Worm (Caenorhabditis elegans): ENCODE data around the gene cpg-4.
A peak's percentile ranks its signal among the peaks of the same experiment; 100 is the strongest.

The cpg-4 gene

ce11 chrV:5996114-5996513 lies at the start of gene cpg-4:
TSS of gene cpg-4 (plus strand) at chrV:5996416.
- TF ChIP-seq unc-39 (tag; optimal IDR thresholded peaks at IDR 0.05): no peak
- TF ChIP-seq unc-62 (GFP tag; optimal IDR thresholded peaks at IDR 0.05): no peak
- TF ChIP-seq lin-15B (tag; optimal IDR thresholded peaks at IDR 0.05): no peak
- no peak for TF ChIP-seq ama-1 (optimal IDR thresholded peaks at IDR 0.05)
- no peak for TF ChIP-seq eor-1 (tag; optimal IDR thresholded peaks at IDR 0.05)
- TF ChIP-seq lsy-12 (tag; optimal IDR thresholded peaks at IDR 0.05): no peak
- TF ChIP-seq R02D3.7 (tag; optimal IDR thresholded peaks at IDR 0.05): no peak
- no peak for TF ChIP-seq nfya-1 (tag; optimal IDR thresholded peaks at IDR 0.05; ENCODE audit: insufficient read depth)
- no peak for TF ChIP-seq elt-2 (tag; optimal IDR thresholded peaks at IDR 0.05)
- no peak for TF ChIP-seq ztf-11 (tag; optimal IDR thresholded peaks at IDR 0.05)
- TF ChIP-seq snpc-4 (tag; optimal IDR thresholded peaks at IDR 0.05): no peak
- TF ChIP-seq elt-3 (tag; optimal IDR thresholded peaks at IDR 0.05): no peak
- no peak for TF ChIP-seq nhr-12 (tag; optimal IDR thresholded peaks at IDR 0.05)

- TF ChIP-seq egl-27 (tag; optimal IDR thresholded peaks at IDR 0.05) (no peak), daf-12 (tag; optimal IDR thresholded peaks at IDR 0.05) (no peak), hmg-11 (tag; optimal IDR thresholded peaks at IDR 0.05) (no peak), elt-1 (tag; optimal IDR thresholded peaks at IDR 0.05) (peak; percentile 7), fkh-10 (GFP tag; optimal IDR thresholded peaks at IDR 0.05) (no peak), lsy-12 (tag; optimal IDR thresholded peaks at IDR 0.05) (no peak)
These were observed 46.5 kb upstream of the cpg-4 start for ce11 chrV:5949674-5950149.

DNA sequence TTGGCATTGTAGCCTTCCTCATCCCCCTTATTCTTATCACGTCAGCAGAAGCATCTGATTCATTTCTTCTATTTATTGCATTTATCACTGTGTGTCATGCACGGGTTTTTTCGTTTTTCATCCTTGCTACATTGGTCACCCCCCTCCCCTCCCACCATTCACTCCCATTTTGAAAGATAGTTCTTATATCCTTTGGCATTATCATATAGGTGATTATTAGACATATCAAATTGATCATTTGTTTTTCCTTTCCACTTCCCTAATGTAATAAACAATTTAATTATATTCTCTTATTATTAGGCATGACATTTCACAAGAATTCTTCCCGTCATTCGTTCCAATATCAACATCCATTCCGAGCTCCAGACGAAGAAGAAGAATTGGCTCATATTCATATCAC lies 45.1 kb upstream of the cpg-4 start, which contains the start of gene M03F8.1:
TSS of gene M03F8.1 (plus strand) at position 301 of the 400 bp plus-strand sequence.
- TF ChIP-seq nhr-76 (tag; optimal IDR thresholded peaks at IDR 0.05) (no peak), lin-39 (tag; optimal IDR thresholded peaks at IDR 0.05) (no peak), hmg-11 (tag; optimal IDR thresholded peaks at IDR 0.05) (no peak), daf-12 (tag; optimal IDR thresholded peaks at IDR 0.05) (no peak), elt-3 (tag; optimal IDR thresholded peaks at IDR 0.05) (no peak), lin-15B (tag; optimal IDR thresholded peaks at IDR 0.05) (no peak), tbx-2 (tag; optimal IDR thresholded peaks at IDR 0.05) (no peak), snpc-4 (tag; optimal IDR thresholded peaks at IDR 0.05) (no peak), skn-1 (tag; optimal IDR thresholded peaks at IDR 0.05) (no peak), ztf-11 (tag; optimal IDR thresholded peaks at IDR 0.05) (no peak), nhr-67 (tag; optimal IDR thresholded peaks at IDR 0.05) (no peak), elt-1 (tag; optimal IDR thresholded peaks at IDR 0.05) (no peak), ZK546.5 (tag; optimal IDR thresholded peaks at IDR 0.05) (no peak)

DNA sequence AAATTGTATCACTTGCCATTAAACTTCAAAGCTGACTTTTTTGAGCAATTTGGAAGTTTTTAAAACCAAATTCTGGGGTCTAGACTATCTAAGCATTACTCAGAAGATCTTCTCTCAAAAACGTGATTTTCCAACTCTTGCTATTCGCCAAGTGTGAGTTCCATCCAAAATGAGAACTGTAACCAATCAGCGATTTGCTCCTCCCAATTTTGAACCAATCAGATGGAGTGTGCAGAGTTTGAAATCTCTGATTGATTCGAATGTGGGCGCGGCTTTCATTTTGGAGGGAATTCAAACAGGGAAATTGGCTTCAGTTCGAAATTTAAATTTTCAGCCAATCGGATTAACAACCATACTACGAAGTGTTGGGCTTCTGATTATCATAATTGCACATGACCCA lies 43.1 kb upstream of the cpg-4 start:
- TF ChIP-seq skn-1 (tag; optimal IDR thresholded peaks at IDR 0.05) (no peak), ceh-9 (tag; optimal IDR thresholded peaks at IDR 0.05) (no peak), nfya-1 (tag; optimal IDR thresholded peaks at IDR 0.05; ENCODE audit: insufficient read depth) (peak; percentile 88), sea-2 (GFP tag; optimal IDR thresholded peaks at IDR 0.05) (no peak), egl-27 (tag; optimal IDR thresholded peaks at IDR 0.05) (no peak), fkh-10 (GFP tag; optimal IDR thresholded peaks at IDR 0.05) (no peak)

DNA sequence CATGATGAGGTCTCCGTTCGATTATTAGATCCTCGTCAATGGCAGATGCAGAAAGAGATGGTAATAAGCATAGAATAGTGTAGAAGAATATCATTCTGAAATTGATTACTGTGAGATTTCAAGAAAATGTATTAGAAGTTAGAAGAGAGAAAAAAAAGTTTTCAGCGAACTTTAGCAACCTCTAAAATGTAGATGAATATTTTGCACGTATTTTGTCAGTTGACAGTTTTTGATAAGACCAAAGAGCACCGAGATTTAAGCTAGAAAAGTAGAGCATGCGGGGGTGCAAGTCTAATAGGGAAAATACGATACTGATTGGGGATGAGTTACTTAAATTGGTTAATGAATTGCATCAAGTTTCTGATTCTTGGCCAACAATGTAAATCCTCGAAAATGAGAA lies 41.5 kb upstream of the cpg-4 start, which contains the start of gene M03F8.6:
TSS of gene M03F8.6 (minus strand) at position 101 of the 400 bp plus-strand sequence.
- TF ChIP-seq aly-2 (tag; optimal IDR thresholded peaks at IDR 0.05) (no peak), nhr-28 (tag; optimal IDR thresholded peaks at IDR 0.05) (no peak), mdl-1 (tag; optimal IDR thresholded peaks at IDR 0.05) (no peak), nhr-11 (tag; optimal IDR thresholded peaks at IDR 0.05) (no peak)

ce11 chrV:5955627-5956026 lies 40.6 kb upstream of the cpg-4 start:
- TF ChIP-seq eor-1 (tag; optimal IDR thresholded peaks at IDR 0.05): no peak
- no peak for TF ChIP-seq nhr-28 (tag; optimal IDR thresholded peaks at IDR 0.05)
- no peak for TF ChIP-seq lin-39 (tag; optimal IDR thresholded peaks at IDR 0.05)

ce11 chrV:5961516-5961915 lies 34.7 kb upstream of the cpg-4 start, which contains the start of gene mcp-1:
TSS of gene mcp-1 (plus strand) at chrV:5961807.
- TF ChIP-seq daf-12 (tag; optimal IDR thresholded peaks at IDR 0.05) (no peak), fkh-2 (tag; optimal IDR thresholded peaks at IDR 0.05) (no peak), lsy-12 (tag; optimal IDR thresholded peaks at IDR 0.05) (no peak), nhr-12 (tag; optimal IDR thresholded peaks at IDR 0.05) (no peak), nhr-67 (tag; optimal IDR thresholded peaks at IDR 0.05) (no peak), ZK546.5 (tag; optimal IDR thresholded peaks at IDR 0.05) (no peak), nfya-1 (tag; optimal IDR thresholded peaks at IDR 0.05; ENCODE audit: insufficient read depth) (peak; percentile 26), fkh-10 (GFP tag; optimal IDR thresholded peaks at IDR 0.05) (peak; percentile 83), hmg-11 (tag; optimal IDR thresholded peaks at IDR 0.05) (no peak), R02D3.7 (tag; optimal IDR thresholded peaks at IDR 0.05) (no peak), pha-4 (tag; optimal IDR thresholded peaks at IDR 0.05) (no peak), unc-39 (tag; optimal IDR thresholded peaks at IDR 0.05) (no peak), elt-1 (tag; optimal IDR thresholded peaks at IDR 0.05) (no peak), ceh-16 (tag; optimal IDR thresholded peaks at IDR 0.05) (no peak), elt-2 (tag; optimal IDR thresholded peaks at IDR 0.05) (no peak), fos-1 (tag; optimal IDR thresholded peaks at IDR 0.05) (no peak)
